Fruit fly (Drosophila melanogaster) whole organism, embryonic: ENCODE measurements around the gene Osi21.

Source experiments
- Asciz ChIP-seq: fragments of 200-800 bp; sonication (Bioruptor generic); optimal IDR thresholded peaks from 2 replicates; lab custom pipeline; 2017; ENCODE audit warnings: missing biosample characterization, mild to moderate bottlenecking, missing genetic modification characterization, missing genetic modification reagents
- Bdp1 ChIP-seq: fragments of 200-800 bp; sonication (Bioruptor generic); optimal IDR thresholded peaks from 3 replicates; lab custom pipeline; 2016; ENCODE audit warnings: missing biosample characterization, missing genetic modification characterization
- BtbVII ChIP-seq: fragments of 200-800 bp; sonication (Bioruptor generic); optimal IDR thresholded peaks from 3 replicates; lab custom pipeline; 2017; ENCODE audit warnings: missing biosample characterization, mild to moderate bottlenecking, missing genetic modification characterization
- CG10267 ChIP-seq: fragments of 200-800 bp; sonication (Bioruptor generic); optimal IDR thresholded peaks from 2 replicates; lab custom pipeline; 2018; ENCODE audit warnings: missing biosample characterization, mild to moderate bottlenecking, missing genetic modification characterization, moderate library complexity
- CG11696 ChIP-seq: fragments of 200-800 bp; sonication (Bioruptor generic); IDR thresholded peaks from 2 replicates; pipeline ENCODE4 v1.3.6; 2022; ENCODE audit warnings: missing biosample characterization, missing genetic modification characterization
- CG12071 ChIP-seq: fragments of 200-800 bp; sonication (Bioruptor generic); optimal IDR thresholded peaks from 3 replicates; lab custom pipeline; 2018; ENCODE audit warnings: missing biosample characterization, mild to moderate bottlenecking, missing genetic modification characterization
- CG12299 ChIP-seq: fragments of 200-800 bp; sonication (Bioruptor generic); optimal IDR thresholded peaks from 2 replicates; lab custom pipeline; 2018; ENCODE audit warnings: missing biosample characterization, mild to moderate bottlenecking, missing genetic modification characterization
- CG14710 ChIP-seq: fragments of 200-800 bp; sonication (Bioruptor generic); optimal IDR thresholded peaks from 3 replicates; lab custom pipeline; 2019; ENCODE audit warnings: missing biosample characterization, mild to moderate bottlenecking, missing genetic modification characterization, moderate library complexity
- CG17612 ChIP-seq: fragments of 200-800 bp; sonication (Bioruptor generic); IDR thresholded peaks from 2 replicates; pipeline ENCODE4 v1.3.6; 2022; ENCODE audit warnings: missing biosample characterization, missing genetic modification characterization
- CG1832 ChIP-seq: fragments of 200-800 bp; sonication (Bioruptor generic); optimal IDR thresholded peaks from 2 replicates; lab custom pipeline; 2017; ENCODE audit warnings: missing biosample characterization, mild to moderate bottlenecking, missing genetic modification characterization, inconsistent platforms
- CG18599 ChIP-seq: fragments of 200-800 bp; sonication (Bioruptor generic); optimal IDR thresholded peaks from 3 replicates; lab custom pipeline; 2017; ENCODE audit warnings: missing biosample characterization, missing genetic modification characterization, mild to moderate bottlenecking, moderate library complexity, missing genetic modification reagents
- CG2199 ChIP-seq: fragments of 200-800 bp; sonication (Bioruptor generic); IDR thresholded peaks from 3 replicates; pipeline ENCODE4 v1.3.6; 2022; ENCODE audit warnings: missing biosample characterization, missing genetic modification characterization
- CG32772 ChIP-seq: fragments of 200-800 bp; sonication (Bioruptor generic); IDR thresholded peaks from 2 replicates; pipeline ENCODE4 v1.3.6; 2022; ENCODE audit warnings: missing biosample characterization, missing genetic modification characterization
- CG3847 ChIP-seq: fragments of 200-800 bp; sonication (Bioruptor generic); IDR thresholded peaks from 2 replicates; pipeline ENCODE4 v1.3.6; 2022; ENCODE audit warnings: missing biosample characterization, missing genetic modification characterization
- CG4404 ChIP-seq: fragments of 200-800 bp; sonication (Bioruptor generic); IDR thresholded peaks from 2 replicates; pipeline ENCODE4 v1.3.6; 2022; ENCODE audit warnings: missing biosample characterization, missing genetic modification characterization
- CG4707 ChIP-seq: fragments of 200-800 bp; sonication (Bioruptor generic); optimal IDR thresholded peaks from 2 replicates; lab custom pipeline; 2018; ENCODE audit warnings: missing biosample characterization, mild to moderate bottlenecking, missing genetic modification characterization, moderate library complexity
- CG6683 ChIP-seq: fragments of 200-800 bp; sonication (Bioruptor generic); optimal IDR thresholded peaks from 2 replicates; lab custom pipeline; 2017; ENCODE audit warnings: missing biosample characterization, mild to moderate bottlenecking, missing genetic modification characterization, missing genetic modification reagents
- CG8290 ChIP-seq, 3 experiments: fragments of 200-800 bp; sonication (Bioruptor generic); optimal IDR thresholded peaks; 2 replicates each; lab custom pipeline; 2016 to 2019; ENCODE audit warnings: missing biosample characterization in 3 of 3, missing genetic modification characterization in 3 of 3, mild to moderate bottlenecking in 2 of 3, moderate library complexity in 1 of 3
- CG8388 ChIP-seq: fragments of 200-800 bp; sonication (Bioruptor generic); optimal IDR thresholded peaks from 2 replicates; lab custom pipeline; 2019; ENCODE audit warnings: missing biosample characterization, mild to moderate bottlenecking, missing genetic modification characterization, moderate library complexity
- D ChIP-seq, 2 experiments: fragments of 200-800 bp in 1 of 2; fragments of >200 bp in 1 of 2; sonication (Bioruptor generic) in 1 of 2; optimal IDR thresholded peaks; 2 replicates in 1 of 2; 3 replicates in 1 of 2; lab custom pipeline; 2017; ENCODE audit warnings: mild to moderate bottlenecking in 1 of 2, missing biosample characterization in 1 of 2, missing genetic modification characterization in 1 of 2, missing genetic modification reagents in 1 of 2
- Eip74EF ChIP-seq, 2 experiments: fragments of 200-800 bp in 1 of 2; fragments of >200 bp in 1 of 2; sonication (Bioruptor generic) in 1 of 2; optimal IDR thresholded peaks; 2 replicates each; lab custom pipeline; 2017 to 2019; ENCODE audit warnings: missing biosample characterization in 2 of 2, missing genetic modification characterization in 2 of 2, mild to moderate bottlenecking in 1 of 2, moderate library complexity in 1 of 2
- HmgD ChIP-seq: fragments of 200-800 bp; sonication (Bioruptor generic); optimal IDR thresholded peaks from 3 replicates; lab custom pipeline; 2016; ENCODE audit warnings: missing biosample characterization, missing genetic modification characterization
- HmgZ ChIP-seq: fragments of 200-800 bp; sonication (Bioruptor generic); optimal IDR thresholded peaks from 2 replicates; lab custom pipeline; 2018; ENCODE audit warnings: missing biosample characterization, mild to moderate bottlenecking, missing genetic modification characterization
- MTF-1 ChIP-seq: fragments of 200-800 bp; sonication (Bioruptor generic); optimal IDR thresholded peaks from 2 replicates; lab custom pipeline; 2018; ENCODE audit warnings: missing biosample characterization, mild to moderate bottlenecking, missing genetic modification characterization, borderline replicate concordance
- Mrtf ChIP-seq: fragments of 200-800 bp; sonication (Bioruptor generic); IDR thresholded peaks from 3 replicates; pipeline ENCODE4 v1.3.6; 2022; ENCODE audit warnings: missing biosample characterization, missing genetic modification characterization
- Oli ChIP-seq: fragments of 200-800 bp; sonication (Bioruptor generic); optimal IDR thresholded peaks from 2 replicates; lab custom pipeline; 2018; ENCODE audit warnings: missing biosample characterization, mild to moderate bottlenecking, missing genetic modification characterization, moderate library complexity
- Taf1 ChIP-seq: fragments of 200-800 bp; sonication (Bioruptor generic); IDR thresholded peaks from 2 replicates; pipeline ENCODE4 v1.3.6; 2022; ENCODE audit warnings: missing biosample characterization, missing genetic modification characterization
- corto ChIP-seq: fragments of 200-800 bp; sonication (Bioruptor generic); optimal IDR thresholded peaks from 2 replicates; lab custom pipeline; 2016; ENCODE audit warnings: missing biosample characterization, mild to moderate bottlenecking, missing genetic modification characterization, moderate library complexity
- da ChIP-seq: fragments of 200-800 bp; sonication (Bioruptor generic); optimal IDR thresholded peaks from 2 replicates; lab custom pipeline; 2016; ENCODE audit warnings: missing biosample characterization, missing genetic modification characterization
- dm ChIP-seq: fragments of 200-800 bp; sonication (Bioruptor generic); optimal IDR thresholded peaks from 3 replicates; lab custom pipeline; 2016; ENCODE audit warnings: missing biosample characterization, missing genetic modification characterization
- ewg ChIP-seq: fragments of 200-800 bp; sonication (Bioruptor generic); optimal IDR thresholded peaks from 3 replicates; lab custom pipeline; 2017; ENCODE audit warnings: mild to moderate bottlenecking, missing biosample characterization, missing genetic modification reagents, missing genetic modification characterization
- fd102C ChIP-seq: fragments of 200-800 bp; sonication (Bioruptor generic); optimal IDR thresholded peaks from 2 replicates; lab custom pipeline; 2018; ENCODE audit warnings: missing biosample characterization, mild to moderate bottlenecking, missing genetic modification characterization, moderate library complexity
- gce ChIP-seq: fragments of 200-800 bp; sonication (Bioruptor generic); IDR thresholded peaks from 3 replicates; pipeline ENCODE4 v1.3.6; 2022; ENCODE audit warnings: missing biosample characterization, missing genetic modification characterization
- kay ChIP-seq: fragments of 200-800 bp; sonication (Bioruptor generic); optimal IDR thresholded peaks from 2 replicates; lab custom pipeline; 2016; ENCODE audit warnings: missing biosample characterization, missing genetic modification characterization
- ken ChIP-seq: fragments of 200-800 bp; sonication (Bioruptor generic); IDR thresholded peaks from 3 replicates; pipeline ENCODE4 v1.3.6; 2022; ENCODE audit warnings: missing biosample characterization, missing genetic modification characterization
- lola ChIP-seq, 3 experiments: fragments of >200 bp in 2 of 3; fragments of 200-800 bp in 1 of 3; sonication (Bioruptor generic) in 1 of 3; optimal IDR thresholded peaks; 2 replicates each; lab custom pipeline; 2017 to 2019; ENCODE audit warnings: missing biosample characterization in 3 of 3, missing genetic modification characterization in 3 of 3, mild to moderate bottlenecking in 1 of 3, moderate library complexity in 1 of 3
- nerfin-1 ChIP-seq: fragments of 200-800 bp; sonication (Bioruptor generic); optimal IDR thresholded peaks from 3 replicates; lab custom pipeline; 2019; ENCODE audit warnings: missing biosample characterization, mild to moderate bottlenecking, missing genetic modification characterization, moderate library complexity
- stc ChIP-seq: fragments of 200-800 bp; sonication (Bioruptor generic); IDR thresholded peaks from 2 replicates; pipeline ENCODE4 v1.3.6; 2022; ENCODE audit warnings: missing biosample characterization, missing genetic modification characterization
- zen ChIP-seq: fragments of 200-800 bp; sonication (Bioruptor generic); optimal IDR thresholded peaks from 3 replicates; lab custom pipeline; 2018; ENCODE audit warnings: missing biosample characterization, mild to moderate bottlenecking, missing genetic modification characterization, moderate library complexity

The Osi21 gene

DNA sequence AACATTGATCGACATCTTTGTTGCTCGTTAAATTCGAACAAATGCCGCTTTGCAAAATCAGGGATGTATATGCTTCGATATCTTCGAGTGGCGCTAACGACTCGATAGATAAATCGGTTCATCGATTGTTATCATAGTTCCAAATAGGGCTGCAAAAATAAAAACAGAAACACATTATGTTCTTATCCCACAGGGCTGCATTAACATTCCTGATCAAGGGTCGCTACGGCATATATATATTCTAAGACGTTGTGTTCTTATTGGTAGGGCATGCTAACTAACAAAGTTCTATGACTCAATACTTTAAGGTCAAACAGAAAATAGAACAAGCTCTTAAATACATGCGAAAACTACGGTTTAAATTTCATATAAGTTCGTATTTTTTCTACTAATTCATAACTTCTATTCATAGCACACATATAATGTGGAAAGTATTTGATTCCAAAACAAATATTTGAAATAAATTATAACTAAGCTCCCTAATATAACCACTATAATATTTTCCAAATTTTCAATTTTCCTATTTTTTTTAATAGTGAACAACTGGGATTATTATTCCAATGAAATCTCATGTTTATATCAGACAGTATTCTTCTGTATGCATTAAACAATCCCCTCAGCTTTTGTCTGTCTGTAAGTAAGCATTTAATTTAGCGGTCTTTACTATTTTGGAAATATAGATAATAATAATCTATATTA, 16.4 kb downstream of the Osi21 start, which contains the start of gene cmet (continued):
- TF ChIP-seq dm (GFP tag; lab: Kevin White, UChicago) (peak; percentile 61), ewg (peak; percentile 30), CG4404 (GFP tag; lab: Robert Waterston, UW) (no peak), CG32772 (GFP tag; lab: Robert Waterston, UW) (0 out of 2 replicates have a peak, but pooled peaks have one; percentile 20), CG12299 (tag; lab: Kevin White, UChicago) (no peak), CG18599 (peak; percentile 20), HmgZ (peak; percentile 66), Asciz (GFP tag; lab: Kevin White, UChicago) (no peak), CG2199 (GFP tag; lab: Robert Waterston, UW) (no peak), CG3847 (GFP tag; lab: Robert Waterston, UW) (peak; percentile 46), CG17612 (no peak), lola (GFP tag; optimal IDR thresholded peaks at IDR 0.05; lab: Kevin White, UChicago) (peak in 2 of 3 experiments; percentile 62 to 94), CG6683 (GFP tag; lab: Kevin White, UChicago) (no peak), zen (peak; percentile 47), CG4707 (GFP tag; lab: Kevin White, UChicago) (no peak), CG8388 (no peak), CG12071 (GFP tag; lab: Kevin White, UChicago) (no peak), fd102C (no peak), BtbVII (GFP tag; lab: Kevin White, UChicago) (no peak), stc (GFP tag; lab: Robert Waterston, UW) (no peak), Bdp1 (GFP tag; lab: Kevin White, UChicago) (peak; percentile 21), HmgD (GFP tag; lab: Kevin White, UChicago) (peak; percentile 83), CG10267 (tag; lab: Kevin White, UChicago) (peak; percentile 65), nerfin-1 (tag; lab: Kevin White, UChicago) (no peak), CG14710 (tag; lab: Kevin White, UChicago) (peak; percentile 70), ken (GFP tag; lab: Robert Waterston, UW) (peak; percentile 52; the same call in 1 of the 3 replicates), Mrtf (GFP tag; lab: Robert Waterston, UW) (peak; percentile 46; the same call in 2 of the 3 replicates), kay (GFP tag; lab: Kevin White, UChicago) (peak; percentile 44), da (GFP tag; lab: Kevin White, UChicago) (peak; percentile 27), CG1832 (GFP tag; lab: Kevin White, UChicago) (no peak), Oli (peak; percentile 31), D (optimal IDR thresholded peaks at IDR 0.05; lab: Kevin White, UChicago) (no peak), D (GFP tag; optimal IDR thresholded peaks at IDR 0.05; lab: Kevin White, UChicago) (no peak), Eip74EF (GFP tag; optimal IDR thresholded peaks at IDR 0.05; lab: Kevin White, UChicago) (no peak), gce (GFP tag; lab: Robert Waterston, UW) (no peak), CG11696 (GFP tag; lab: Robert Waterston, UW) (no peak), CG8290 (GFP tag; optimal IDR thresholded peaks at IDR 0.05; lab: Kevin White, UChicago) (peak; percentile 16), CG8290 (tag; optimal IDR thresholded peaks at IDR 0.05; lab: Kevin White, UChicago) (no peak), Taf1 (GFP tag; lab: Robert Waterston, UW) (peak; percentile 19; the same call in 1 of the 2 replicates), corto (GFP tag; lab: Kevin White, UChicago) (no peak), MTF-1 (GFP tag; lab: Kevin White, UChicago) (no peak)
